Fruit fly (Drosophila melanogaster) whole organism, embryonic: ENCODE data around the gene CG17819.

Experiments
- Atf6 ChIP-seq: fragments of 200-800 bp; sonication (Bioruptor generic); IDR thresholded peaks from 2 replicates; pipeline ENCODE4 v1.3.6; 2022; ENCODE audit warnings: missing biosample characterization, missing genetic modification characterization
- CG10209 ChIP-seq: fragments of 200-800 bp; sonication (Bioruptor generic); optimal IDR thresholded peaks from 3 replicates; lab custom pipeline; 2017; ENCODE audit warnings: missing biosample characterization, mild to moderate bottlenecking, missing genetic modification characterization, missing genetic modification reagents
- CG10267 ChIP-seq: fragments of 200-800 bp; sonication (Bioruptor generic); optimal IDR thresholded peaks from 2 replicates; lab custom pipeline; 2018; ENCODE audit warnings: missing biosample characterization, mild to moderate bottlenecking, missing genetic modification characterization, moderate library complexity
- CG10274 ChIP-seq: fragments of 200-800 bp; sonication (Bioruptor generic); optimal IDR thresholded peaks from 3 replicates; lab custom pipeline; 2017; ENCODE audit warnings: missing biosample characterization, mild to moderate bottlenecking, missing genetic modification characterization
- CG10366 ChIP-seq: fragments of 200-800 bp; sonication (Bioruptor generic); IDR thresholded peaks from 2 replicates; pipeline ENCODE4 v1.3.6; 2022; ENCODE audit warnings: missing biosample characterization, missing genetic modification characterization
- CG13287 ChIP-seq: fragments of 200-800 bp; sonication (Bioruptor generic); IDR thresholded peaks from 2 replicates; pipeline ENCODE4 v1.3.6; 2022; ENCODE audit warnings: missing biosample characterization, missing genetic modification characterization; ENCODE audit not compliant: partially characterized antibody
- CG16863 ChIP-seq: fragments of 200-800 bp; sonication (Bioruptor generic); optimal IDR thresholded peaks from 3 replicates; lab custom pipeline; 2016; ENCODE audit warnings: missing biosample characterization, missing genetic modification characterization
- CG17328 ChIP-seq: fragments of 200-800 bp; sonication (Bioruptor generic); IDR thresholded peaks from 2 replicates; pipeline ENCODE4 v1.3.6; 2022; ENCODE audit warnings: missing biosample characterization, missing genetic modification characterization
- CG17829 ChIP-seq: fragments of 200-800 bp; optimal IDR thresholded peaks from 2 replicates; lab custom pipeline; 2019; ENCODE audit warnings: missing biosample characterization, mild to moderate bottlenecking, missing genetic modification characterization, moderate library complexity
- CG31441 ChIP-seq: fragments of 200-800 bp; sonication (Bioruptor generic); IDR thresholded peaks from 2 replicates; pipeline ENCODE4 v1.3.6; 2022; ENCODE audit warnings: missing biosample characterization, missing genetic modification characterization
- CG3163 ChIP-seq: fragments of 200-800 bp; sonication (Bioruptor generic); optimal IDR thresholded peaks from 3 replicates; lab custom pipeline; 2016; ENCODE audit warnings: missing biosample characterization, missing genetic modification characterization
- CG32532 ChIP-seq: fragments of 200-800 bp; sonication (Bioruptor generic); IDR thresholded peaks from 2 replicates; pipeline ENCODE4 v1.3.6; 2022; ENCODE audit warnings: missing biosample characterization, missing genetic modification characterization
- CG3407 ChIP-seq: fragments of 200-800 bp; sonication (Bioruptor generic); optimal IDR thresholded peaks from 2 replicates; lab custom pipeline; 2018; ENCODE audit warnings: missing biosample characterization, mild to moderate bottlenecking, missing genetic modification characterization
- CG34376 ChIP-seq: fragments of 200-800 bp; sonication (Bioruptor generic); optimal IDR thresholded peaks from 2 replicates; lab custom pipeline; 2018; ENCODE audit warnings: missing biosample characterization, mild to moderate bottlenecking, missing genetic modification characterization
- CG6272 ChIP-seq: fragments of 200-800 bp; sonication (Bioruptor generic); IDR thresholded peaks from 2 replicates; pipeline ENCODE4 v1.3.6; 2022; ENCODE audit warnings: missing biosample characterization, missing genetic modification characterization
- CG9727 ChIP-seq: fragments of 200-800 bp; sonication (Bioruptor generic); optimal IDR thresholded peaks from 3 replicates; lab custom pipeline; 2017; ENCODE audit warnings: missing biosample characterization, mild to moderate bottlenecking, missing genetic modification characterization
- Chrac-16 ChIP-seq: fragments of 200-800 bp; sonication (Bioruptor generic); optimal IDR thresholded peaks from 3 replicates; lab custom pipeline; 2016; ENCODE audit warnings: missing biosample characterization, missing genetic modification characterization
- CoRest ChIP-seq: fragments of 200-800 bp; sonication (Bioruptor generic); optimal IDR thresholded peaks from 3 replicates; lab custom pipeline; 2018; ENCODE audit warnings: missing biosample characterization, mild to moderate bottlenecking, missing genetic modification characterization, moderate library complexity
- D19B ChIP-seq: fragments of 200-800 bp; sonication (Bioruptor generic); optimal IDR thresholded peaks from 2 replicates; lab custom pipeline; 2017; ENCODE audit warnings: missing biosample characterization, mild to moderate bottlenecking, missing genetic modification characterization
- Dll ChIP-seq: fragments of 200-800 bp; sonication (Bioruptor generic); IDR thresholded peaks from 4 replicates; pipeline ENCODE4 v1.3.6; 2022; ENCODE audit warnings: missing biosample characterization, missing genetic modification characterization; ENCODE audit not compliant: partially characterized antibody
- Drgx ChIP-seq: fragments of 200-800 bp; sonication (Bioruptor generic); IDR thresholded peaks from 2 replicates; pipeline ENCODE4 v1.3.6; 2022; ENCODE audit warnings: missing biosample characterization, missing genetic modification characterization
- Ets97D ChIP-seq: fragments of 200-800 bp; sonication (Bioruptor generic); optimal IDR thresholded peaks from 3 replicates; lab custom pipeline; 2016; ENCODE audit warnings: missing biosample characterization, missing genetic modification characterization
- Hmr ChIP-seq: fragments of 200-800 bp; sonication (Bioruptor generic); optimal IDR thresholded peaks from 3 replicates; lab custom pipeline; 2017; ENCODE audit warnings: mild to moderate bottlenecking, missing biosample characterization, missing genetic modification reagents, missing genetic modification characterization
- Jarid2 ChIP-seq: fragments of 200-800 bp; sonication (Bioruptor generic); optimal IDR thresholded peaks from 3 replicates; lab custom pipeline; 2017; ENCODE audit warnings: mild to moderate bottlenecking, missing biosample characterization, missing genetic modification reagents, missing genetic modification characterization
- Meics ChIP-seq: fragments of 200-800 bp; sonication (Bioruptor generic); optimal IDR thresholded peaks from 2 replicates; lab custom pipeline; 2017; ENCODE audit warnings: missing biosample characterization, mild to moderate bottlenecking, missing genetic modification characterization
- Scr ChIP-seq: fragments of 200-800 bp; sonication (Bioruptor generic); IDR thresholded peaks from 2 replicates; pipeline ENCODE4 v1.3.6; 2022; ENCODE audit warnings: missing biosample characterization, missing genetic modification characterization; ENCODE audit not compliant: partially characterized antibody
- Spps ChIP-seq: fragments of 200-800 bp; sonication (Bioruptor generic); optimal IDR thresholded peaks from 2 replicates; lab custom pipeline; 2018; ENCODE audit warnings: missing biosample characterization, mild to moderate bottlenecking, missing genetic modification characterization
- Sry-β ChIP-seq: fragments of 200-800 bp; sonication (Bioruptor generic); optimal IDR thresholded peaks from 2 replicates; lab custom pipeline; 2018; ENCODE audit warnings: missing biosample characterization, mild to moderate bottlenecking, missing genetic modification characterization, moderate library complexity
- Trl ChIP-seq, 3 experiments: fragments of >200 bp in 2 of 3; fragments of 200-800 bp in 1 of 3; sonication (Bioruptor generic) in 1 of 3; optimal IDR thresholded peaks; 2 replicates in 1 of 3; 3 replicates in 2 of 3; lab custom pipeline; 2016 to 2017; ENCODE audit warnings: missing biosample characterization in 1 of 3, missing genetic modification characterization in 1 of 3
- abd-A ChIP-seq: fragments of 200-800 bp; sonication (Bioruptor generic); optimal IDR thresholded peaks from 3 replicates; lab custom pipeline; 2019; ENCODE audit warnings: missing biosample characterization, mild to moderate bottlenecking, missing genetic modification characterization, moderate library complexity
- ap ChIP-seq: fragments of 200-800 bp; sonication (Bioruptor generic); IDR thresholded peaks from 2 replicates; pipeline ENCODE4 v1.3.6; 2022; ENCODE audit warnings: missing biosample characterization, missing genetic modification characterization
- bigmax ChIP-seq: fragments of 200-800 bp; sonication (Bioruptor generic); optimal IDR thresholded peaks from 2 replicates; lab custom pipeline; 2018; ENCODE audit warnings: missing biosample characterization, mild to moderate bottlenecking, missing genetic modification characterization
- ci ChIP-seq: fragments of 200-800 bp; sonication (Bioruptor generic); IDR thresholded peaks from 3 replicates; pipeline ENCODE4 v1.3.6; 2022; ENCODE audit warnings: missing biosample characterization, missing genetic modification characterization
- crp ChIP-seq, 2 experiments: fragments of 200-800 bp; sonication (Bioruptor generic); optimal IDR thresholded peaks; 2 replicates in 1 of 2; 3 replicates in 1 of 2; lab custom pipeline; 2017; ENCODE audit warnings: missing biosample characterization in 2 of 2, missing genetic modification characterization in 2 of 2, mild to moderate bottlenecking in 1 of 2, moderate library complexity in 1 of 2
- fd3F ChIP-seq: fragments of 200-800 bp; sonication (Bioruptor generic); optimal IDR thresholded peaks from 2 replicates; lab custom pipeline; 2018; ENCODE audit warnings: missing biosample characterization, mild to moderate bottlenecking, missing genetic modification characterization, moderate library complexity
- hth ChIP-seq: fragments of >200 bp; optimal IDR thresholded peaks from 2 replicates; lab custom pipeline; 2017; ENCODE audit warnings: inconsistent platforms
- insv ChIP-seq, 2 experiments: fragments of 200-800 bp; sonication (Bioruptor generic); optimal IDR thresholded peaks; 3 replicates each; lab custom pipeline; 2016 to 2018; ENCODE audit warnings: missing biosample characterization in 2 of 2, missing genetic modification characterization in 2 of 2
- kay ChIP-seq: fragments of 200-800 bp; sonication (Bioruptor generic); optimal IDR thresholded peaks from 2 replicates; lab custom pipeline; 2016; ENCODE audit warnings: missing biosample characterization, missing genetic modification characterization
- mam ChIP-seq: fragments of 200-800 bp; sonication (Bioruptor generic); optimal IDR thresholded peaks from 3 replicates; lab custom pipeline; 2016; ENCODE audit warnings: missing biosample characterization, missing genetic modification characterization
- oc ChIP-seq: fragments of 200-800 bp; sonication (Bioruptor generic); optimal IDR thresholded peaks from 2 replicates; lab custom pipeline; 2018; ENCODE audit warnings: missing biosample characterization, mild to moderate bottlenecking, missing genetic modification characterization, moderate library complexity
- pfk ChIP-seq: fragments of 200-800 bp; sonication (Bioruptor generic); optimal IDR thresholded peaks from 2 replicates; lab custom pipeline; 2018; ENCODE audit warnings: missing biosample characterization, mild to moderate bottlenecking, missing genetic modification characterization, moderate library complexity
- pum ChIP-seq: fragments of 200-800 bp; sonication (Bioruptor generic); optimal IDR thresholded peaks from 2 replicates; lab custom pipeline; 2016; ENCODE audit warnings: missing biosample characterization, missing genetic modification characterization
- repo ChIP-seq: fragments of 200-800 bp; sonication (Bioruptor generic); optimal IDR thresholded peaks from 2 replicates; lab custom pipeline; 2016; ENCODE audit warnings: missing biosample characterization, missing genetic modification characterization
- rib ChIP-seq: fragments of 200-800 bp; sonication (Bioruptor generic); IDR thresholded peaks from 2 replicates; pipeline ENCODE4 v1.3.6; 2022; ENCODE audit warnings: missing biosample characterization, missing genetic modification characterization
- sens ChIP-seq: fragments of 200-800 bp; sonication (Bioruptor generic); peaks from one replicate; lab custom pipeline; 2016; ENCODE audit warnings: missing biosample characterization, missing genetic modification characterization
- sob ChIP-seq: fragments of 200-800 bp; sonication (Bioruptor generic); IDR thresholded peaks from 2 replicates; pipeline ENCODE4 v1.3.6; 2022; ENCODE audit warnings: missing biosample characterization, missing genetic modification characterization
- sr ChIP-seq: fragments of 200-800 bp; sonication (Bioruptor generic); IDR thresholded peaks from 3 replicates; pipeline ENCODE4 v1.3.6; 2022; ENCODE audit warnings: missing biosample characterization, missing genetic modification characterization
- tll ChIP-seq, 2 experiments: fragments of 200-800 bp in 1 of 2; fragments of >200 bp in 1 of 2; sonication (Bioruptor generic) in 1 of 2; optimal IDR thresholded peaks; 2 replicates each; lab custom pipeline; 2017 to 2019; ENCODE audit warnings: missing biosample characterization in 2 of 2, missing genetic modification characterization in 2 of 2, mild to moderate bottlenecking in 1 of 2, moderate library complexity in 1 of 2
- toy ChIP-seq: fragments of 200-800 bp; sonication (Bioruptor generic); IDR thresholded peaks from 2 replicates; pipeline ENCODE4 v1.3.6; 2022; ENCODE audit warnings: missing biosample characterization, missing genetic modification characterization
- zfh1 ChIP-seq: fragments of 200-800 bp; sonication (Bioruptor generic); IDR thresholded peaks from 3 replicates; pipeline ENCODE4 v1.3.6; 2022; ENCODE audit warnings: missing biosample characterization, missing genetic modification characterization

CG17819 gene

DNA sequence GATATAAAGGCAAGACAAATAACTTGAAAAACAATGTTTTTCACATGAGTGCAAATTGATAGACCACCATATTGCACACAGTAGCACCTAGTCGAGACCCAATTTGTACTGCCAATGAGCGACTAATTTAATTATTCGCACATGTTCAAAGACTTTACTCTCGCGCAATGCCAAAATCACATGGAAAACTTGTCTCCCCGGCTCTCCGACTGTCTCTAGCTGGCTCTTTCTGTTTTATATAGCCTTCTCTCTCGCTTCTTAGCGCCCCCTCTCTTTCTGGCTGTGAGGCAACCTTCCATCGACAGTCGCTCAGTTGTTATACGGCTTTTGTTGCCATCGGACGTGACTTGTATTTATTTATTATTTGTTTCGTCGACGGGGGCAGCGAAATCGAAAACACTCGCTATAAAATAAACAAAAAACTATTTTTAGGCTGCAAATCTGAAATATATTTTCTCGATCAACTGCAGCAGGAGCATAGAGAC is 10.3 kb downstream of the CG17819 start, which contains the start of gene CG6656 (continued):
- TF ChIP-seq toy (GFP tag; lab: Robert Waterston, UW), result no peak
- no peak for TF ChIP-seq CG9727 (GFP tag; lab: Kevin White, UChicago)
- TF ChIP-seq Chrac-16 (GFP tag; lab: Kevin White, UChicago), result no peak
- TF ChIP-seq Atf6 (GFP tag; lab: Robert Waterston, UW), result 0 out of 2 replicates have a peak, but pooled peaks have one; percentile 48
- TF ChIP-seq CG34376 (GFP tag; lab: Kevin White, UChicago), result peak; percentile 10
- TF ChIP-seq Ets97D (GFP tag; lab: Kevin White, UChicago), result no peak
- TF ChIP-seq CG10209, result peak; percentile 16
- 0 out of 2 replicates have a peak, but pooled peaks have one; percentile 17 for TF ChIP-seq sob (GFP tag; lab: Robert Waterston, UW)
- TF ChIP-seq repo (GFP tag; lab: Kevin White, UChicago), result peak; percentile 6
- no peak for TF ChIP-seq CG10274 (GFP tag; lab: Kevin White, UChicago)
- TF ChIP-seq fd3F, result no peak
- TF ChIP-seq CG10267 (tag; lab: Kevin White, UChicago), result peak; percentile 6
- TF ChIP-seq CG3407, result no peak
- TF ChIP-seq Dll (GFP tag; lab: Robert Waterston, UW), result 0 out of 4 replicates have a peak, but pooled peaks have one; percentile 8
- TF ChIP-seq kay (GFP tag; lab: Kevin White, UChicago), result no peak
- peak; percentile 79 for TF ChIP-seq sens (GFP tag; lab: Kevin White, UChicago)
- no peak for TF ChIP-seq tll (GFP tag; optimal IDR thresholded peaks at IDR 0.05; lab: Kevin White, UChicago)
- TF ChIP-seq CoRest (tag; lab: Kevin White, UChicago), result peak; percentile 32
- peak; percentile 70; the same call in 2 of the 3 replicates for TF ChIP-seq sr (GFP tag; lab: Robert Waterston, UW)
- no peak for TF ChIP-seq mam (GFP tag; lab: Kevin White, UChicago)
- peak; percentile 42; the same call in 1 of the 2 replicates for TF ChIP-seq Scr (GFP tag; lab: Robert Waterston, UW)
- no peak for TF ChIP-seq bigmax (GFP tag; lab: Kevin White, UChicago)
- no peak for TF ChIP-seq CG17328 (GFP tag; lab: Robert Waterston, UW)
- TF ChIP-seq insv (GFP tag; optimal IDR thresholded peaks at IDR 0.05; lab: Kevin White, UChicago), result no peak
- TF ChIP-seq Trl (optimal IDR thresholded peaks at IDR 0.05; lab: Kevin White, UChicago), result peak; percentile 61 to 85
- no peak for TF ChIP-seq Trl (GFP tag; optimal IDR thresholded peaks at IDR 0.05; lab: Kevin White, UChicago)
- 0 out of 3 replicates have a peak, but pooled peaks have one; percentile 35 for TF ChIP-seq zfh1 (GFP tag; lab: Robert Waterston, UW)
- peak; percentile 2 for TF ChIP-seq CG16863 (GFP tag; lab: Kevin White, UChicago)
- no peak for TF ChIP-seq Hmr (GFP tag; lab: Kevin White, UChicago)
- TF ChIP-seq CG31441, result no peak
- peak; percentile 57; the same call in 1 of the 2 replicates for TF ChIP-seq CG32532
- TF ChIP-seq hth (lab: Kevin White, UChicago), result no peak
- peak; percentile 49; the same call in 1 of the 2 replicates for TF ChIP-seq Drgx (GFP tag; lab: Robert Waterston, UW)
- no peak for TF ChIP-seq pum (GFP tag; lab: Kevin White, UChicago)
- TF ChIP-seq oc, result peak; percentile 21
- no peak for TF ChIP-seq Sry-β (GFP tag; lab: Kevin White, UChicago)
- TF ChIP-seq Spps (tag; lab: Kevin White, UChicago), result no peak
- peak; percentile 75 for TF ChIP-seq Jarid2 (GFP tag; lab: Kevin White, UChicago)
- peak; percentile 90 for TF ChIP-seq rib
- TF ChIP-seq crp (GFP tag; optimal IDR thresholded peaks at IDR 0.05; lab: Kevin White, UChicago), result no peak
- TF ChIP-seq CG17829 (tag; lab: Kevin White, UChicago), result peak; percentile 14
- TF ChIP-seq CG6272 (GFP tag; lab: Robert Waterston, UW), result no peak
- TF ChIP-seq CG3163 (GFP tag; lab: Kevin White, UChicago), result no peak
- peak; percentile 33; the same call in 1 of the 2 replicates for TF ChIP-seq CG13287 (GFP tag; lab: Robert Waterston, UW)
- no peak for TF ChIP-seq ap (GFP tag; lab: Robert Waterston, UW)
- no peak for TF ChIP-seq pfk (GFP tag; lab: Kevin White, UChicago)
- no peak for TF ChIP-seq Meics (GFP tag; lab: Kevin White, UChicago)
- TF ChIP-seq CG10366 (GFP tag; lab: Robert Waterston, UW), result no peak
- TF ChIP-seq D19B, result peak; percentile 95
- peak; percentile 63; the same call in 2 of the 3 replicates for TF ChIP-seq ci (GFP tag; lab: Robert Waterston, UW)
- no peak for TF ChIP-seq abd-A (tag; lab: Kevin White, UChicago)
